Fruit fly (Drosophila melanogaster): ENCODE data around the gene rod.

rod gene

DNA sequence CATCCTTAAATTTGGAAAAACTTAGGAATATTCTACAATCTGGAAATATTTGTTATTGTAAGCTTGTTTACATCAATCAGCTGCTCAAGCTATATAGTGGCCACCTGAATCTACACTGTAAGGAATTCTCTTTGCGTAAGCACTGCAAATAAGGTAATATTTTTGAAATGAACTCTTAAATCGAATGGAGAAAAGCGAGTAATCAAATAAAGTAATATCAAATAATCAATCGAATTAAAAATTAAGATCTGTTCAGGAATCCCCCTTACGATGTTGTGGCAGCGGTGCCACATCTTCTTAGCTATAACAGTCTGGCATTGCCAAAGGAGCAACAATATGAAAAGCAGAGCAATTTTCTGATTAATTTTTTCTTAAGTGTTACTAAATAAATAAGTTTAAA lies 35.2 kb downstream of the rod start, which contains the start of the genes Mnat9 and CG1792 (continued):
- TF ChIP-seq crol (GFP tag; IDR thresholded peaks at IDR 0.05) (peak; percentile 83), CG12236 (GFP tag; optimal IDR thresholded peaks at IDR 0.05) (peak; percentile 98), CG30431 (GFP tag; optimal IDR thresholded peaks at IDR 0.05) (peak; percentile 98), crp (GFP tag; optimal IDR thresholded peaks at IDR 0.05) (peak; percentile 87 to 96), CG16815 (GFP tag; optimal IDR thresholded peaks at IDR 0.05) (peak; percentile 98), az2 (GFP tag; optimal IDR thresholded peaks at IDR 0.05) (peak; percentile 99), tio (GFP tag; optimal IDR thresholded peaks at IDR 0.05) (peak; percentile 99), lola (GFP tag; optimal IDR thresholded peaks at IDR 0.05) (peak in 1 of 3 experiments; percentile 95), Atf3 (GFP tag; optimal IDR thresholded peaks at IDR 0.05) (peak; percentile 98), Lim3 (GFP tag; IDR thresholded peaks at IDR 0.05) (peak; percentile 97), Deaf1 (tag; optimal IDR thresholded peaks at IDR 0.05) (peak; percentile 81), wek (GFP tag; optimal IDR thresholded peaks at IDR 0.05) (peak; percentile 100), CG32772 (GFP tag; IDR thresholded peaks at IDR 0.05) (peak; percentile 99), esg (GFP tag; conservative IDR thresholded peaks at IDR 0.05) (peak; percentile 99), bbx (GFP tag; IDR thresholded peaks at IDR 0.05; ENCODE audit: partially characterized antibody) (no peak), CG14014 (GFP tag; IDR thresholded peaks at IDR 0.05) (peak; percentile 99), CG6854 (GFP tag; optimal IDR thresholded peaks at IDR 0.05) (peak; percentile 94), tgo (GFP tag; IDR thresholded peaks at IDR 0.05) (peak; percentile 99), CG15479 (GFP tag; optimal IDR thresholded peaks at IDR 0.05) (peak; percentile 14), Lhr (GFP tag; optimal IDR thresholded peaks at IDR 0.05) (peak; percentile 94), amos (GFP tag; IDR thresholded peaks at IDR 0.05; ENCODE audit: partially characterized antibody) (no peak; the same call in 1 of the 2 replicates), cas (GFP tag; IDR thresholded peaks at IDR 0.05) (peak; percentile 98), grau (tag; optimal IDR thresholded peaks at IDR 0.05) (peak; percentile 96), ken (GFP tag; IDR thresholded peaks at IDR 0.05) (peak; percentile 99), Awh (GFP tag; IDR thresholded peaks at IDR 0.05) (peak; percentile 99), CG12659 (GFP tag; optimal IDR thresholded peaks at IDR 0.05) (peak; percentile 99), grn (GFP tag; optimal IDR thresholded peaks at IDR 0.05) (peak; percentile 83), ash1 (GFP tag; optimal IDR thresholded peaks at IDR 0.05) (peak; percentile 97), sim (GFP tag; IDR thresholded peaks at IDR 0.05) (peak; percentile 97), nau (GFP tag; optimal IDR thresholded peaks at IDR 0.05) (peak; percentile 97), CG7963 (GFP tag; IDR thresholded peaks at IDR 0.05; ENCODE audit: partially characterized antibody) (no peak), Adf1 (GFP tag; IDR thresholded peaks at IDR 0.05) (peak; percentile 89), CG10209 (GFP tag; optimal IDR thresholded peaks at IDR 0.05) (peak; percentile 99), ttk (GFP tag; IDR thresholded peaks at IDR 0.05) (peak; percentile 99), CG7786 (GFP tag; optimal IDR thresholded peaks at IDR 0.05) (peak; percentile 99), CG8290 (GFP tag; optimal IDR thresholded peaks at IDR 0.05) (peak; percentile 95), CG8290 (tag; optimal IDR thresholded peaks at IDR 0.05) (peak; percentile 83 to 100), run (tag; optimal IDR thresholded peaks at IDR 0.05) (peak; percentile 91), CG4360 (GFP tag; IDR thresholded peaks at IDR 0.05) (peak; percentile 88), fd96Cb (tag; optimal IDR thresholded peaks at IDR 0.05) (peak; percentile 99), H2.0 (GFP tag; IDR thresholded peaks at IDR 0.05) (peak; percentile 99), Neu2 (GFP tag; optimal IDR thresholded peaks at IDR 0.05; ENCODE audit: borderline replicate concordance) (peak; percentile 90), gt (GFP tag; IDR thresholded peaks at IDR 0.05) (peak; percentile 96), CG5245 (GFP tag; optimal IDR thresholded peaks at IDR 0.05) (peak; percentile 98), sens-2 (GFP tag; IDR thresholded peaks at IDR 0.05) (peak; percentile 99), CG4730 (GFP tag; IDR thresholded peaks at IDR 0.05) (peak; percentile 99), CG17361 (GFP tag; IDR thresholded peaks at IDR 0.05) (peak; percentile 98), CG11560 (tag; IDR thresholded peaks at IDR 0.05) (peak; percentile 92), Ada2b (GFP tag; IDR thresholded peaks at IDR 0.05) (peak; percentile 99), CG10654 (GFP tag; optimal IDR thresholded peaks at IDR 0.05) (peak; percentile 99), Elba2 (GFP tag; optimal IDR thresholded peaks at IDR 0.05) (peak; percentile 82)

All from whole organism, embryonic.